Worm (Caenorhabditis elegans) whole organism, early embryonic: ENCODE data around the gene rgef-1.

Source experiments
- aly-1 ChIP-seq: sonication (generic microtip); optimal IDR thresholded peaks from 2 replicates; lab custom pipeline; 2016; ENCODE audit warnings: missing genetic modification characterization, missing compliant biosample characterization
- ama-1 ChIP-seq: fragments of 150-350 bp; optimal IDR thresholded peaks from 2 replicates; lab custom pipeline; 2014
- ceh-13 ChIP-seq: fragments of 200-800 bp; sonication (Bioruptor generic); optimal IDR thresholded peaks from 2 replicates; lab custom pipeline; 2018; ENCODE audit warnings: mild to moderate bottlenecking, missing genetic modification characterization, missing compliant biosample characterization
- hnd-1 ChIP-seq: sonication (generic microtip); optimal IDR thresholded peaks from 2 replicates; lab custom pipeline; 2016; ENCODE audit warnings: missing genetic modification characterization, missing compliant biosample characterization
- pes-1 ChIP-seq: fragments of 200-800 bp; sonication (Bioruptor generic); IDR thresholded peaks from 2 replicates; pipeline ENCODE4 v1.3.6; 2022; ENCODE audit warnings: missing genetic modification reagents, missing genetic modification characterization, missing compliant biosample characterization

ce11 chrV:9541506-9541905 is 20.0 kb downstream of the rgef-1 start, which contains the start of gene C50F4.16:
- TF ChIP-seq pes-1 (GFP tag; lab: Robert Waterston, UW): no peak
- TF ChIP-seq aly-1: no peak
- TF ChIP-seq ceh-13 (GFP tag; lab: Kevin White, UChicago): no peak
- no peak for TF ChIP-seq ama-1 (lab: Kevin White, UChicago)
- no peak for TF ChIP-seq hnd-1 (tag; lab: Kevin White, UChicago)
